Worm (Caenorhabditis elegans): ENCODE data around the gene fpn-1.2.

DNA sequence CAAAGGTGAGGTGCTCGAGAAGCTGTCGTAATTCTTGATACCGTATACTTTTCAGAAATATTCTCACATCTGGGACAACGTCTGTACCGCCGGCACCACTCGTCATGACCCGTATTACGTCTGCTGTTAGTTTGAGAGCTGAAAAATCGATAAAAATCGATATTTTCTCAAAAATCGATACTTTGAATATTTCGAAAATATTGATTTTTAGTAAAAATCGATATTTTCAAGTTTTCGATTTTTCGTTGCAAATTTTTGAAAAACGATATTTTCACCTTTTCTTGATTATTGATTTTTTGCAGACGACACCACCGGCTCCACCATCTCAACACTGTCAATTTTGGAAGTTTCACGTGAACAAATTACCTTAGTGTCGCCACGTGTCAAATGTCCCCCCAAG is 31.3 kb upstream of the fpn-1.2 start:
- TF ChIP-seq ZK185.1 (tag; optimal IDR thresholded peaks at IDR 0.05; ENCODE audit: poor library complexity, severe bottlenecking) (no peak), athp-1 (tag; optimal IDR thresholded peaks at IDR 0.05) (no peak), C06A6.2 (GFP tag; conservative IDR thresholded peaks at IDR 0.05) (no peak), hmg-20 (GFP tag; IDR thresholded peaks at IDR 0.05) (no peak), snpc-1.1 (tag; optimal IDR thresholded peaks at IDR 0.05; ENCODE audit: insufficient read depth) (no peak), ama-1 (optimal IDR thresholded peaks at IDR 0.05) (no peak), ama-1 (GFP tag; optimal IDR thresholded peaks at IDR 0.05) (no peak), ceh-91 (GFP tag; IDR thresholded peaks at IDR 0.05) (no peak), sptf-2 (GFP tag; optimal IDR thresholded peaks at IDR 0.05) (no peak), nhr-90 (tag; optimal IDR thresholded peaks at IDR 0.05) (no peak), Y67H2A.10 (GFP tag; conservative IDR thresholded peaks at IDR 0.05) (no peak)
